Worm (Caenorhabditis elegans): ENCODE measurements around the gene gly-1.

ce11 chrII:10912995-10913394 is 11.0 kb upstream of the gly-1 start:
- no peak for TF ChIP-seq W03F9.2 (tag; optimal IDR thresholded peaks at IDR 0.05)
- TF ChIP-seq dao-5 (tag; optimal IDR thresholded peaks at IDR 0.05) = no peak
- TF ChIP-seq him-1 (tag; optimal IDR thresholded peaks at IDR 0.05) = no peak
